Fruit fly (Drosophila melanogaster) whole organism, embryonic: ENCODE results near the gene CG4041.

Experiments used
- Atf6 ChIP-seq: fragments of 200-800 bp; sonication (Bioruptor generic); IDR thresholded peaks from 2 replicates; pipeline ENCODE4 v1.3.6; 2022; ENCODE audit warnings: missing biosample characterization, missing genetic modification characterization
- CG10274 ChIP-seq: fragments of 200-800 bp; sonication (Bioruptor generic); optimal IDR thresholded peaks from 3 replicates; lab custom pipeline; 2017; ENCODE audit warnings: missing biosample characterization, mild to moderate bottlenecking, missing genetic modification characterization
- CG10321 ChIP-seq: fragments of 200-800 bp; sonication (Bioruptor generic); IDR thresholded peaks from 2 replicates; pipeline ENCODE4 v1.3.6; 2022; ENCODE audit warnings: missing biosample characterization, missing genetic modification characterization
- CG12659 ChIP-seq: fragments of 200-800 bp; sonication (Bioruptor generic); optimal IDR thresholded peaks from 3 replicates; lab custom pipeline; 2017; ENCODE audit warnings: mild to moderate bottlenecking, missing biosample characterization, missing genetic modification reagents, missing genetic modification characterization
- CG14860 ChIP-seq: fragments of 200-800 bp; sonication (Bioruptor generic); IDR thresholded peaks from 3 replicates; pipeline ENCODE4 v1.3.6; 2022; ENCODE audit warnings: missing biosample characterization, missing genetic modification characterization; ENCODE audit not compliant: partially characterized antibody
- CG30431 ChIP-seq: fragments of 200-800 bp; sonication (Bioruptor generic); optimal IDR thresholded peaks from 2 replicates; lab custom pipeline; 2017; ENCODE audit warnings: missing biosample characterization, missing genetic modification characterization
- CG4707 ChIP-seq: fragments of 200-800 bp; sonication (Bioruptor generic); optimal IDR thresholded peaks from 2 replicates; lab custom pipeline; 2018; ENCODE audit warnings: missing biosample characterization, mild to moderate bottlenecking, missing genetic modification characterization, moderate library complexity
- CG6765 ChIP-seq: fragments of 200-800 bp; sonication (Bioruptor generic); optimal IDR thresholded peaks from 3 replicates; lab custom pipeline; 2017; ENCODE audit warnings: missing biosample characterization, mild to moderate bottlenecking, missing genetic modification characterization
- CG7745 ChIP-seq: fragments of 200-800 bp; sonication (Bioruptor generic); optimal IDR thresholded peaks from 2 replicates; lab custom pipeline; 2018; ENCODE audit warnings: missing biosample characterization, mild to moderate bottlenecking, missing genetic modification characterization, moderate library complexity
- CG7963 ChIP-seq: fragments of 200-800 bp; sonication (Bioruptor generic); IDR thresholded peaks from 3 replicates; pipeline ENCODE4 v1.3.6; 2022; ENCODE audit warnings: missing biosample characterization, missing genetic modification characterization; ENCODE audit not compliant: partially characterized antibody
- CG8478 ChIP-seq: fragments of >200 bp; optimal IDR thresholded peaks from 2 replicates; lab custom pipeline; 2018
- CG8924 ChIP-seq: fragments of 200-800 bp; optimal IDR thresholded peaks from 3 replicates; lab custom pipeline; 2019; ENCODE audit warnings: missing biosample characterization, mild to moderate bottlenecking, missing genetic modification characterization, moderate library complexity
- Camta ChIP-seq: fragments of 200-800 bp; sonication (Bioruptor generic); optimal IDR thresholded peaks from 2 replicates; lab custom pipeline; 2016; ENCODE audit warnings: missing biosample characterization, missing genetic modification characterization
- Eip74EF ChIP-seq, 2 experiments: fragments of 200-800 bp in 1 of 2; fragments of >200 bp in 1 of 2; sonication (Bioruptor generic) in 1 of 2; optimal IDR thresholded peaks; 2 replicates each; lab custom pipeline; 2017 to 2019; ENCODE audit warnings: missing biosample characterization in 2 of 2, missing genetic modification characterization in 2 of 2, mild to moderate bottlenecking in 1 of 2, moderate library complexity in 1 of 2
- Ets65A ChIP-seq: fragments of 200-800 bp; sonication (Bioruptor generic); peaks from one replicate; lab custom pipeline; 2016; ENCODE audit warnings: missing biosample characterization, missing genetic modification characterization
- Fer1 ChIP-seq: fragments of 200-800 bp; sonication (Bioruptor generic); optimal IDR thresholded peaks from 2 replicates; lab custom pipeline; 2017; ENCODE audit warnings: missing biosample characterization, mild to moderate bottlenecking, missing genetic modification characterization
- Hr51 ChIP-seq, 2 experiments: fragments of 200-800 bp; sonication (Bioruptor generic); optimal IDR thresholded peaks; 2 replicates in 1 of 2; 3 replicates in 1 of 2; lab custom pipeline; 2016 to 2018; ENCODE audit warnings: missing biosample characterization in 2 of 2, missing genetic modification characterization in 2 of 2, mild to moderate bottlenecking in 1 of 2, moderate library complexity in 1 of 2
- Oaz ChIP-seq: fragments of 200-800 bp; sonication (Bioruptor generic); IDR thresholded peaks from 2 replicates; pipeline ENCODE4 v1.3.6; 2022; ENCODE audit warnings: missing biosample characterization, missing genetic modification characterization
- Oli ChIP-seq: fragments of 200-800 bp; sonication (Bioruptor generic); optimal IDR thresholded peaks from 2 replicates; lab custom pipeline; 2018; ENCODE audit warnings: missing biosample characterization, mild to moderate bottlenecking, missing genetic modification characterization, moderate library complexity
- Trl ChIP-seq, 3 experiments: fragments of >200 bp in 2 of 3; fragments of 200-800 bp in 1 of 3; sonication (Bioruptor generic) in 1 of 3; optimal IDR thresholded peaks; 2 replicates in 1 of 3; 3 replicates in 2 of 3; lab custom pipeline; 2016 to 2017; ENCODE audit warnings: missing biosample characterization in 1 of 3, missing genetic modification characterization in 1 of 3
- YL-1 ChIP-seq: fragments of 200-800 bp; sonication (Bioruptor generic); optimal IDR thresholded peaks from 3 replicates; lab custom pipeline; 2017; ENCODE audit warnings: missing biosample characterization, mild to moderate bottlenecking, missing genetic modification characterization
- ab ChIP-seq: fragments of 200-800 bp; sonication (Bioruptor generic); optimal IDR thresholded peaks from 2 replicates; lab custom pipeline; 2016; ENCODE audit warnings: missing biosample characterization, missing genetic modification characterization
- ase ChIP-seq: fragments of 200-800 bp; sonication (Bioruptor generic); IDR thresholded peaks from 3 replicates; pipeline ENCODE4 v1.3.6; 2022; ENCODE audit warnings: missing biosample characterization, missing genetic modification characterization
- cad ChIP-seq: fragments of >200 bp; optimal IDR thresholded peaks from 2 replicates; lab custom pipeline; 2017; ENCODE audit warnings: missing biosample characterization, missing genetic modification characterization
- crp ChIP-seq, 2 experiments: fragments of 200-800 bp; sonication (Bioruptor generic); optimal IDR thresholded peaks; 2 replicates in 1 of 2; 3 replicates in 1 of 2; lab custom pipeline; 2017; ENCODE audit warnings: missing biosample characterization in 2 of 2, missing genetic modification characterization in 2 of 2, mild to moderate bottlenecking in 1 of 2, moderate library complexity in 1 of 2
- dmrt99B ChIP-seq: fragments of 200-800 bp; sonication (Bioruptor generic); optimal IDR thresholded peaks from 2 replicates; lab custom pipeline; 2018; ENCODE audit warnings: missing biosample characterization, mild to moderate bottlenecking, missing genetic modification characterization, moderate library complexity
- eve ChIP-seq, 2 experiments: fragments of >200 bp; optimal IDR thresholded peaks; 2 replicates each; lab custom pipeline; 2017; ENCODE audit warnings: missing biosample characterization in 2 of 2, missing genetic modification characterization in 2 of 2
- kah ChIP-seq: fragments of 200-800 bp; sonication (Bioruptor generic); optimal IDR thresholded peaks from 2 replicates; lab custom pipeline; 2018; ENCODE audit warnings: missing biosample characterization, mild to moderate bottlenecking, missing genetic modification characterization
- klu ChIP-seq: fragments of 200-800 bp; sonication (Bioruptor generic); IDR thresholded peaks from 2 replicates; pipeline ENCODE4 v1.3.6; 2022; ENCODE audit warnings: missing biosample characterization, missing genetic modification characterization
- kni ChIP-seq: fragments of 200-800 bp; sonication (Bioruptor generic); optimal IDR thresholded peaks from 3 replicates; lab custom pipeline; 2017; ENCODE audit warnings: mild to moderate bottlenecking, missing biosample characterization, missing genetic modification reagents, missing genetic modification characterization
- mirr ChIP-seq: fragments of 200-800 bp; sonication (Bioruptor generic); optimal IDR thresholded peaks from 3 replicates; lab custom pipeline; 2018; ENCODE audit warnings: missing biosample characterization, mild to moderate bottlenecking, missing genetic modification characterization
- nom ChIP-seq: fragments of 200-800 bp; sonication (Bioruptor generic); optimal IDR thresholded peaks from 2 replicates; lab custom pipeline; 2017; ENCODE audit warnings: missing biosample characterization, missing genetic modification characterization, mild to moderate bottlenecking, moderate library complexity, missing genetic modification reagents
- odd ChIP-seq: fragments of 200-800 bp; sonication (Bioruptor generic); optimal IDR thresholded peaks from 2 replicates; lab custom pipeline; 2017; ENCODE audit warnings: missing biosample characterization, mild to moderate bottlenecking, missing genetic modification characterization
- row ChIP-seq: fragments of 200-800 bp; sonication (Bioruptor generic); IDR thresholded peaks from 3 replicates; pipeline ENCODE4 v1.3.6; 2022; ENCODE audit warnings: missing biosample characterization, missing genetic modification characterization
- sd ChIP-seq: fragments of 200-800 bp; sonication (Bioruptor generic); optimal IDR thresholded peaks from 3 replicates; lab custom pipeline; 2018; ENCODE audit warnings: missing biosample characterization, mild to moderate bottlenecking, missing genetic modification characterization, moderate library complexity
- tup ChIP-seq: fragments of 200-800 bp; sonication (Bioruptor generic); optimal IDR thresholded peaks from 2 replicates; lab custom pipeline; 2016; ENCODE audit warnings: missing biosample characterization, mild to moderate bottlenecking, missing genetic modification characterization, moderate library complexity
- tx ChIP-seq: fragments of 200-800 bp; sonication (Bioruptor generic); optimal IDR thresholded peaks from 2 replicates; lab custom pipeline; 2016; ENCODE audit warnings: missing biosample characterization, missing genetic modification characterization
- z ChIP-seq: fragments of 200-800 bp; sonication (Bioruptor generic); IDR thresholded peaks from 3 replicates; pipeline ENCODE4 v1.3.6; 2022; ENCODE audit warnings: missing biosample characterization, missing genetic modification characterization

CG4041 gene

DNA sequence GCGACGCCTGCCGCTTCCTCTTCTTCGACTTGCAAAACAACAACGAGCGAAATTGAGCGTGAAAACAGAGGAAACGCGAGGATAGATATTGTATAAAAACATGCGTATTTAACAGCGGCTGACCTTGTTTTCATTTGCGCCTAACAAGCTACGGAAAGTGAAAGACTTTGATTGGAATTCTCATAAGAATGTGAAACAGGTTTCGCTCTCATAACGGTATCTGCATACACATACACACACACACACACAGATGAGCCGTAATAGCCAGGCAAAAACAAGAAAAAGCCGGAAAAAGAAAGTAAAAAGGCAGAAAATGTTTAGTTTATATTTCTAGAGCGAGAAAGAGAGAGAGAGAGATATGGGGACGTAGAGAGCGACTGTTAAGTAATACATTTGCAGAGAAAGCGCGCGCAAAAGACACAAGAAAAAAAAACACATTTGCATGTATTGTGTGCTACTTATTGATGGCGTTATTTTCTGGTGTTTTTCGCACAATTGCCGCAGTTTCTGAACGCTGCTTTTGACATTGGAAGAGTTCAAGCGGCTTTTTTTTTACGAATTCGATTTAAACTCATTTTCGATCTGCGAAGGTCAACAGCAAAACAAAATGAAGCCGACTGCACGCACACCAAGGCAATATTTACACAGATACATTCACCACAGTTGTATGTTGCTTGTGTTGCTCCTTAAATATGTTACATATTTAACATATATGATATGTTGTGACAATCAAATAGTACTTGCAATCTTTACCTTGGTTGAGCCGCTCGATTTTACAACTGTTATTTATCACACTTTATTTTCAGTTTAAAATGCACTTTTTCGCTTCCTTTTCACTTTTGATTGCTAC, 19.2 kb upstream of the CG4041 start (continued):
- TF ChIP-seq odd (GFP tag; lab: Kevin White, UChicago) (peak; percentile 21), Ets65A (GFP tag; lab: Kevin White, UChicago) (no peak), CG4707 (GFP tag; lab: Kevin White, UChicago) (no peak), nom (GFP tag; lab: Kevin White, UChicago) (peak; percentile 1), CG7963 (GFP tag; lab: Robert Waterston, UW) (no peak), Oaz (GFP tag; lab: Robert Waterston, UW) (no peak), CG12659 (GFP tag; lab: Kevin White, UChicago) (peak; percentile 25), mirr (GFP tag; lab: Kevin White, UChicago) (no peak), Oli (tag; lab: Kevin White, UChicago) (no peak), Camta (GFP tag; lab: Kevin White, UChicago) (no peak), CG7745 (tag; lab: Kevin White, UChicago) (no peak), kni (peak; percentile 35), z (GFP tag; lab: Robert Waterston, UW) (no peak), CG8924 (no peak), CG8478 (lab: Kevin White, UChicago) (no peak), CG10321 (GFP tag; lab: Robert Waterston, UW) (no peak), YL-1 (peak; percentile 1), ab (GFP tag; lab: Kevin White, UChicago) (no peak), sd (tag; lab: Kevin White, UChicago) (peak; percentile 62), eve (GFP tag; optimal IDR thresholded peaks at IDR 0.05; lab: Kevin White, UChicago) (peak in 1 of 2 experiments; percentile 77), CG6765 (GFP tag; lab: Kevin White, UChicago) (no peak), CG10274 (GFP tag; lab: Kevin White, UChicago) (no peak), kah (GFP tag; lab: Kevin White, UChicago) (no peak), Fer1 (GFP tag; lab: Kevin White, UChicago) (peak; percentile 10), CG30431 (GFP tag; lab: Kevin White, UChicago) (no peak), tx (no peak), row (no peak), dmrt99B (tag; lab: Kevin White, UChicago) (no peak), klu (no peak), cad (GFP tag; lab: Kevin White, UChicago) (no peak), tup (GFP tag; lab: Kevin White, UChicago) (no peak), Eip74EF (GFP tag; optimal IDR thresholded peaks at IDR 0.05; lab: Kevin White, UChicago) (no peak), CG14860 (GFP tag; lab: Robert Waterston, UW) (no peak), Hr51 (GFP tag; optimal IDR thresholded peaks at IDR 0.05; lab: Kevin White, UChicago) (peak in 1 of 2 experiments; percentile 15), Trl (optimal IDR thresholded peaks at IDR 0.05; lab: Kevin White, UChicago) (peak; percentile 28 to 69), Trl (GFP tag; optimal IDR thresholded peaks at IDR 0.05; lab: Kevin White, UChicago) (no peak), Atf6 (GFP tag; lab: Robert Waterston, UW) (no peak), ase (GFP tag; lab: Robert Waterston, UW) (no peak), crp (GFP tag; optimal IDR thresholded peaks at IDR 0.05; lab: Kevin White, UChicago) (no peak)
